Worm (Caenorhabditis elegans) whole organism, L3 larva: Measurements from ENCODE around the gene F58F12.4.

Experiments
- R02D3.7 ChIP-seq: fragments of 150-350 bp; optimal IDR thresholded peaks from 2 replicates; lab custom pipeline; 2014; ENCODE audit warnings: missing biosample characterization, missing genetic modification characterization
- ZK546.5 ChIP-seq: sonication (generic microtip); optimal IDR thresholded peaks from 2 replicates; lab custom pipeline; 2017; ENCODE audit warnings: missing biosample characterization, missing genetic modification characterization
- aly-2 ChIP-seq: fragments of 150-350 bp; optimal IDR thresholded peaks from 2 replicates; lab custom pipeline; 2014; ENCODE audit warnings: missing biosample characterization, missing genetic modification characterization
- ama-1 ChIP-seq: fragments of 150-350 bp; optimal IDR thresholded peaks from 2 replicates; lab custom pipeline; 2018
- ceh-16 ChIP-seq: sonication (generic microtip); optimal IDR thresholded peaks from 2 replicates; lab custom pipeline; 2017; ENCODE audit warnings: missing biosample characterization, missing genetic modification characterization
- ceh-28 ChIP-seq: fragments of 150-350 bp; optimal IDR thresholded peaks from 2 replicates; lab custom pipeline; 2014; ENCODE audit warnings: missing biosample characterization, missing genetic modification reagents, missing genetic modification characterization
- ceh-82 ChIP-seq: fragments of 150-350 bp; optimal IDR thresholded peaks from 2 replicates; lab custom pipeline; 2014; ENCODE audit warnings: missing biosample characterization, missing genetic modification characterization
- ceh-9 ChIP-seq: sonication (generic microtip); optimal IDR thresholded peaks from 2 replicates; lab custom pipeline; 2018; ENCODE audit warnings: missing biosample characterization, missing genetic modification characterization
- egl-27 ChIP-seq: sonication (generic microtip); optimal IDR thresholded peaks from 4 replicates; lab custom pipeline; 2017; ENCODE audit warnings: missing biosample characterization, missing genetic modification reagents, missing genetic modification characterization
- elt-1 ChIP-seq: fragments of 150-350 bp; optimal IDR thresholded peaks from 2 replicates; lab custom pipeline; 2014; ENCODE audit warnings: missing biosample characterization, missing genetic modification characterization
- elt-2 ChIP-seq: sonication (generic microtip); optimal IDR thresholded peaks from 2 replicates; lab custom pipeline; 2016; ENCODE audit warnings: missing genetic modification reagents, mild to moderate bottlenecking, missing genetic modification characterization, missing compliant biosample characterization
- fkh-2 ChIP-seq: fragments of 150-350 bp; optimal IDR thresholded peaks from 2 replicates; lab custom pipeline; 2014; ENCODE audit warnings: missing biosample characterization, missing genetic modification reagents, missing genetic modification characterization
- jun-1 ChIP-seq: fragments of 150-350 bp; optimal IDR thresholded peaks from 2 replicates; lab custom pipeline; 2014; ENCODE audit warnings: missing biosample characterization, missing genetic modification reagents, missing genetic modification characterization
- lin-15B ChIP-seq: fragments of 150-350 bp; optimal IDR thresholded peaks from 2 replicates; lab custom pipeline; 2014; ENCODE audit warnings: missing biosample characterization, missing genetic modification characterization
- lin-39 ChIP-seq: fragments of 150-350 bp; optimal IDR thresholded peaks from 2 replicates; lab custom pipeline; 2018; ENCODE audit warnings: missing biosample characterization, missing genetic modification reagents, missing genetic modification characterization
- lsy-12 ChIP-seq: sonication (generic microtip); optimal IDR thresholded peaks from 2 replicates; lab custom pipeline; 2016; ENCODE audit warnings: mild to moderate bottlenecking, missing genetic modification characterization, missing compliant biosample characterization
- mdl-1 ChIP-seq: fragments of 150-350 bp; optimal IDR thresholded peaks from 2 replicates; lab custom pipeline; 2014; ENCODE audit warnings: missing biosample characterization, missing genetic modification characterization
- mml-1 ChIP-seq: fragments of 150-350 bp; sonication (generic microtip); optimal IDR thresholded peaks from 3 replicates; lab custom pipeline; 2014; ENCODE audit warnings: missing biosample characterization, missing genetic modification characterization
- nfya-1 ChIP-seq: sonication (generic microtip); optimal IDR thresholded peaks from 2 replicates; lab custom pipeline; 2017; ENCODE audit warnings: missing genetic modification characterization, mild to moderate bottlenecking, missing compliant biosample characterization, antibody characterized with exemption, moderate library complexity; ENCODE audit not compliant: insufficient read depth
- nhr-11 ChIP-seq: fragments of 150-350 bp; optimal IDR thresholded peaks from 2 replicates; lab custom pipeline; 2014; ENCODE audit warnings: missing biosample characterization, missing genetic modification characterization
- nhr-12 ChIP-seq: fragments of 150-350 bp; optimal IDR thresholded peaks from 2 replicates; lab custom pipeline; 2014; ENCODE audit warnings: missing biosample characterization, missing genetic modification characterization
- nhr-23 ChIP-seq: fragments of 150-350 bp; optimal IDR thresholded peaks from 2 replicates; lab custom pipeline; 2014; ENCODE audit warnings: missing biosample characterization, missing genetic modification reagents, missing genetic modification characterization
- nhr-237 ChIP-seq: fragments of 150-350 bp; optimal IDR thresholded peaks from 2 replicates; lab custom pipeline; 2014; ENCODE audit warnings: missing biosample characterization, missing genetic modification characterization
- nhr-25 ChIP-seq: sonication (generic microtip); optimal IDR thresholded peaks from 2 replicates; lab custom pipeline; 2017; ENCODE audit warnings: missing biosample characterization, missing genetic modification characterization
- nhr-28 ChIP-seq: fragments of 150-350 bp; optimal IDR thresholded peaks from 2 replicates; lab custom pipeline; 2014; ENCODE audit warnings: missing biosample characterization, missing genetic modification characterization
- nhr-43 ChIP-seq: sonication (generic microtip); optimal IDR thresholded peaks from 2 replicates; lab custom pipeline; 2016; ENCODE audit warnings: mild to moderate bottlenecking, missing genetic modification characterization, missing compliant biosample characterization; ENCODE audit not compliant: poor library complexity, severe bottlenecking
- nhr-67 ChIP-seq: fragments of 150-350 bp; optimal IDR thresholded peaks from 2 replicates; lab custom pipeline; 2014; ENCODE audit warnings: missing biosample characterization, missing genetic modification characterization
- nhr-77 ChIP-seq: fragments of 150-350 bp; optimal IDR thresholded peaks from 2 replicates; lab custom pipeline; 2014; ENCODE audit warnings: missing biosample characterization, missing genetic modification characterization
- pha-4 ChIP-seq: fragments of 150-350 bp; optimal IDR thresholded peaks from 2 replicates; lab custom pipeline; 2014; ENCODE audit warnings: missing biosample characterization, missing genetic modification reagents, missing genetic modification characterization
- pqm-1 ChIP-seq: fragments of 150-350 bp; optimal IDR thresholded peaks from 2 replicates; lab custom pipeline; 2017; ENCODE audit warnings: missing biosample characterization, missing genetic modification characterization, inconsistent platforms
- sea-2 ChIP-seq: fragments of 150-350 bp; sonication (generic microtip); optimal IDR thresholded peaks from 4 replicates; lab custom pipeline; 2014; ENCODE audit warnings: missing biosample characterization, missing genetic modification reagents, missing genetic modification characterization
- skn-1 ChIP-seq: fragments of 150-350 bp; optimal IDR thresholded peaks from 2 replicates; lab custom pipeline; 2014; ENCODE audit warnings: missing biosample characterization, missing genetic modification characterization
- snpc-4 ChIP-seq: fragments of 150-350 bp; optimal IDR thresholded peaks from 2 replicates; lab custom pipeline; 2014; ENCODE audit warnings: missing biosample characterization, missing genetic modification characterization
- tbx-2 ChIP-seq: sonication (generic microtip); optimal IDR thresholded peaks from 2 replicates; lab custom pipeline; 2016; ENCODE audit warnings: mild to moderate bottlenecking, missing genetic modification characterization, missing compliant biosample characterization
- unc-39 ChIP-seq: sonication (generic microtip); optimal IDR thresholded peaks from 4 replicates; lab custom pipeline; 2017; ENCODE audit warnings: missing biosample characterization, missing genetic modification characterization
- unc-62 ChIP-seq: fragments of 150-350 bp; sonication (generic microtip); optimal IDR thresholded peaks from 4 replicates; lab custom pipeline; 2014; ENCODE audit warnings: missing biosample characterization, missing genetic modification reagents, missing genetic modification characterization
- zag-1 ChIP-seq: fragments of 150-350 bp; optimal IDR thresholded peaks from 2 replicates; lab custom pipeline; 2014; ENCODE audit warnings: missing biosample characterization, missing genetic modification characterization
- ztf-4 ChIP-seq: fragments of 150-350 bp; optimal IDR thresholded peaks from 2 replicates; lab custom pipeline; 2014; ENCODE audit warnings: missing biosample characterization, missing genetic modification characterization

The F58F12.4 gene

DNA sequence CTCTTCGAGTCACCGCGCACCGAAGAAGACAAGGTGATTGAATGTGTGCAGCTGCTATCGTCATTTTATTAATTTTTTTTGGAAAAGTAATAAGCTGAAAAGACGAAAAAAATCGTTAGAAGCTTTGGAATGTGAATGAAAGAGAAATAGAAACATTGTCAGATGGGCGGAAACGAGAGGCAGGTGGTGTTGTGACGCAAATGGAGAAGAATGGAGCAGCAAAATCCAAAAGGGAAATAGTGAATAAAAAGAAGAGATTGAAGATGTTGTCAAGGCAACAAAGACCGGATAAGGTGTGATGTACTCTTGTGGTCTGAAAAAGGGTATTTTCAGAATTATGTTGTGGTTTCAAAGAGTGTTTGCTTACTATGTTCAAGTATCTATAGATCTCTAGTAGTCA, 44.1 kb upstream of the F58F12.4 start:
- TF ChIP-seq nhr-67 (tag; lab: Kevin White, UChicago), result no peak
- TF ChIP-seq mdl-1, result no peak
- TF ChIP-seq, all 47 proteins: peak for 0

DNA sequence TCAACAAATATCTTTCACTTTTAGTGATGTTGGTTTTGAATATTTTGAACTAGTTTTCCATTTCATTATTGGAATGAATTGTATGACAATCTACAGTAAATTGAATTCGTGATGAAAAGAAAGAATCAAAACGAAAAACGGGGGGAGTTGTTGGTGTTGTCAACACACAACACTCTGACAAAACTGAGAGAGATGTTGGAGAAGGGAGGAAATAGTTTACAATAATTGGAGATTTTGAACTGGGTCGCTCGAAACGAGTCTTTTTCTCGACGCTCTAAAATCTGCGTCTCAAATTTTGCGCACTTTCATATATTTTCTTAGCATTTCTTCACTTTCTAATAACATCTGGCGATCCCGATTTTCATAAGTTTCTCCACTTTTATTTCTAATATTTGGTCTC, 42.7 kb upstream of the F58F12.4 start, which contains the start of gene txt-18:
txt-18 (plus strand) TSS at position 180 of the 400 bp plus-strand sequence.
- TF ChIP-seq nhr-25 (tag; lab: Kevin White, UChicago), result peak; percentile 13
- no peak for TF ChIP-seq fkh-2 (tag; lab: Kevin White, UChicago)
- no peak for TF ChIP-seq sea-2 (GFP tag; lab: Kevin White, UChicago)
- no peak for TF ChIP-seq egl-27
- peak; percentile 23 for TF ChIP-seq nfya-1 (tag; lab: Kevin White, UChicago)
- no peak for TF ChIP-seq ztf-4 (tag; lab: Kevin White, UChicago)
- TF ChIP-seq unc-62 (GFP tag; lab: Kevin White, UChicago), result no peak
- no peak for TF ChIP-seq snpc-4
- TF ChIP-seq zag-1 (tag; lab: Kevin White, UChicago), result no peak
- peak; percentile 41 for TF ChIP-seq nhr-23 (tag; lab: Kevin White, UChicago)
- TF ChIP-seq pha-4 (tag; lab: Kevin White, UChicago), result peak; percentile 81
- no peak for TF ChIP-seq nhr-67 (tag; lab: Kevin White, UChicago)

DNA sequence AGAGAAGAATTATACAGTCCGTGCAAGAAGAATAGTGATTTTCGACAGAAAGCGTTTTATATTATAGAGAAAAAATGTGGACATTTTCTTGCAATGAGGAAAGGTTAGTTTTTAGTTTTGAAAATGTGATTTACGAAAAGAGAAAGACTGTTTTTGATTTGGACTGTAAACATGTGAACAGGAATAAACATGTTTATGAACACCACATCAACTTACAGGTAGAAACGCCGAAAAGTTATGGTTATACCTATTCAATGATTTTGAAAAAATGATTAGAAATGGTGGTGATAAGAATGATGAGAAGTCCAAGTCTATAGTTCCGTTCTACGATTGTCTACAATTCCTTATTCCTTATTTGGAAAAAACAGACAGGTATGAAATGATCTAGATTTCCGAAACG, 42.1 kb upstream of the F58F12.4 start:
- TF ChIP-seq ceh-28 (tag; lab: Kevin White, UChicago), result no peak
- no peak for TF ChIP-seq sea-2 (GFP tag; lab: Kevin White, UChicago)
- TF ChIP-seq ZK546.5, result no peak
- no peak for TF ChIP-seq ceh-16
- no peak for TF ChIP-seq lsy-12
- TF ChIP-seq nhr-67 (tag; lab: Kevin White, UChicago), result no peak
- no peak for TF ChIP-seq skn-1
- no peak for TF ChIP-seq pha-4 (tag; lab: Kevin White, UChicago)
- TF ChIP-seq fkh-2 (tag; lab: Kevin White, UChicago), result no peak
- no peak for TF ChIP-seq snpc-4
- TF ChIP-seq ama-1 (lab: Kevin White, UChicago), result no peak

DNA sequence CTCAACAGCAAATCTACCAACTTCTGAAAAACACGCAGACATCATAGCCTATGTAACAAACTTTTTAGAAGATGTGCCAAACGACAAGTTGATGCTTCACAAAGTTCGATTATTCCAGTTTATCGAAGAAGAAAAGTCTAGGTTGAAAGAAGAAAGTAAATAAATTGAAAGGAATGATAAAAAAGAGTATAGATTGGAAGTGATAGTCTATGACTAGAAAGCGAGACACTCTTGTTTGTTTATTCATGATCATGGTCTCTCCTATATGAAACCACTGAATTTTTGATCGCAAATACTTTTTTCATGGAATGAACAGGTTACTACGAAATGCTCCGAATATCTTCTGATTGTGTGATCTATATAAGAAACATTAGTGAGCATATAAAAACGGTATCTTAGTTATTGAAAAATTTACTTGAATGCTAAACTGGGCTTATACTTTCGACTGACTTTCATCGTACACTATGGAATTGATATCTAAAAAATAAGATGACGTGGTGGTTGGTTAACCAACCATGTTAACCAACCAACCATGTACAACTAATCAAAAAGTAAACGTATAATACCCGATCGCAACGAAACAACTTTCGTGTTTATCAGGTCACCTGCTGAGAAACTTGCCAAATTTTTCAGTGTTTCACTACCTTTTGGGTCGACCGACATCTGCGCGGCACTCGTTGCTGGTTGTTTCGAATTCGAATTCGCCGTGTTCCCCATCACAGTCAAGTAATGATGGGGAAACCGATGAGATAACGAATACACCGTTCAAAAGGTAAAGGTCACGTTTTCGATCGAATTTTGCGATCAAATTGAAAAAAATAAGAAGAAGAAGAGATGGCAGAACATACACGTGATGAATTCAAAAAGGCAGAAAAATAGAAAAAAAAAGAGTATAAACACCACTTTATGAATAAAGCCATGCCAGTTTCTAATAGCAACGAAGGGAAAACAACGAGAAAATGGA, 41.1 kb upstream of the F58F12.4 start, which contains the start of gene C32D5.8:
C32D5.8 (minus strand) TSS at position 770 of the 964 bp plus-strand sequence.
- TF ChIP-seq elt-2 (tag; lab: Kevin White, UChicago) (peak; percentile 20), nhr-43 (peak; percentile 6), ceh-16 (no peak), pha-4 (tag; lab: Kevin White, UChicago) (peak; percentile 55), pqm-1 (peak; percentile 23), elt-1 (tag; lab: Kevin White, UChicago) (peak; percentile 58), nhr-25 (tag; lab: Kevin White, UChicago) (peak; percentile 81), unc-62 (GFP tag; lab: Kevin White, UChicago) (no peak), nhr-77 (tag; lab: Kevin White, UChicago) (no peak)

DNA sequence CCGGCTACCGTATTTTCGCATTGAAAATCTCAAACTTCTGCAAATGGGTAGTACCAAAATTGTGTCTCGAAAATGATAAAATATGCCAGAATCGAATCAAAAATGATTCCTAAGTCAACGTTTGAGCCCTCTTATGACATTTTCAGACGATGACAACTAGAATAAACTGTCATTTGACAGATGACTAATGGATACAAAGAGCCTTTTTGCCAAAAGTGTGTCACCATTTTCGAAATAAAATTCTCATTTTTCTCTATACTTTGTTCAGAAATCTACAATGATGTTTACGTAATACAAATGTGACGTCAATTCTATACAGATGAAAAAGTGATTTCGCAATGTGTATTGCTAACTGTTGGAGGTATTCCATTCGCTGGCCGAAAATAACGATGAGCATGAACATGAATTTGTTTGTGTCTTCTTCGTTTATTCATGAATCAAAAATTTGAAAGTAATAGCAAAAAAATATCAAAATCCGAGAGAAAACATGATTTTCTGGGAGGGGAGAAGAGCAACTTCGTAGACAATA, 40.0 kb upstream of the F58F12.4 start:
- TF ChIP-seq skn-1 (peak; percentile 79), pha-4 (tag; lab: Kevin White, UChicago) (peak; percentile 70), egl-27 (no peak), mdl-1 (no peak), aly-2 (no peak), unc-39 (tag; lab: Kevin White, UChicago) (no peak), snpc-4 (no peak), nhr-77 (tag; lab: Kevin White, UChicago) (no peak), ceh-9 (no peak), fkh-2 (tag; lab: Kevin White, UChicago) (no peak), unc-62 (GFP tag; lab: Kevin White, UChicago) (no peak), lin-15B (tag; lab: Kevin White, UChicago) (no peak), nhr-11 (tag; lab: Kevin White, UChicago) (no peak), R02D3.7 (peak; percentile 46), tbx-2 (tag; lab: Kevin White, UChicago) (peak; percentile 71), ceh-82 (tag; lab: Kevin White, UChicago) (peak; percentile 51), ceh-16 (no peak), nhr-237 (tag; lab: Kevin White, UChicago) (no peak), nhr-28 (tag; lab: Kevin White, UChicago) (peak; percentile 30), lsy-12 (peak; percentile 74), ZK546.5 (no peak), ama-1 (lab: Kevin White, UChicago) (peak; percentile 97), nhr-25 (tag; lab: Kevin White, UChicago) (peak; percentile 85), jun-1 (peak; percentile 74), pqm-1 (peak; percentile 38), nhr-67 (tag; lab: Kevin White, UChicago) (no peak), nhr-12 (tag; lab: Kevin White, UChicago) (no peak), nfya-1 (tag; lab: Kevin White, UChicago) (peak; percentile 66), ztf-4 (tag; lab: Kevin White, UChicago) (peak; percentile 69), nhr-23 (tag; lab: Kevin White, UChicago) (peak; percentile 89), sea-2 (GFP tag; lab: Kevin White, UChicago) (no peak), mml-1 (tag; lab: Kevin White, UChicago) (no peak), lin-39 (tag; lab: Kevin White, UChicago) (peak; percentile 1)
